Worm (Caenorhabditis elegans) whole organism, L4/young adult: ENCODE results near the gene F41E6.17.
A peak's percentile ranks its signal among the peaks of the same experiment; 100 is the strongest.

ENCODE experiments used
- W03F9.2 ChIP-seq: fragments of 150-350 bp; optimal IDR thresholded peaks from 2 replicates; lab custom pipeline; 2014; ENCODE audit warnings: missing biosample characterization, missing genetic modification characterization
- dao-5 ChIP-seq: sonication (generic microtip); optimal IDR thresholded peaks from 2 replicates; lab custom pipeline; 2016; ENCODE audit warnings: missing genotype, missing genetic modification characterization, moderate library complexity, missing compliant biosample characterization
- him-1 ChIP-seq: sonication (generic microtip); optimal IDR thresholded peaks from 2 replicates; lab custom pipeline; 2016; ENCODE audit warnings: missing genotype, missing genetic modification reagents, missing genetic modification characterization, missing compliant biosample characterization

The F41E6.17 gene

ce11 chrV:8635575-8635974 lies 11.7 kb downstream of the F41E6.17 start, which contains the start of gene oac-29:
Gene oac-29 (minus strand): TSS chrV:8635675.
- TF ChIP-seq dao-5: no peak
- no peak for TF ChIP-seq him-1 (tag; lab: Kevin White, UChicago)
- TF ChIP-seq W03F9.2: no peak

ce11 chrV:8636907-8637306 lies 13.0 kb downstream of the F41E6.17 start, which contains the start of gene grl-12:
Gene grl-12 (minus strand): TSS chrV:8637007.
- TF ChIP-seq him-1 (tag; lab: Kevin White, UChicago) (no peak), dao-5 (no peak), W03F9.2 (no peak)

- no peak for TF ChIP-seq dao-5
- TF ChIP-seq him-1 (tag; lab: Kevin White, UChicago): no peak
- no peak for TF ChIP-seq W03F9.2
Observed at ce11 chrV:8637666-8638271, 13.9 kb downstream of the F41E6.17 start, which contains the start of the genes F28A12.10 and acd-4. Gene F28A12.10 (minus strand): TSS chrV:8637766. Gene acd-4 (plus strand): TSS chrV:8638221.

ce11 chrV:8641266-8641665 lies 17.4 kb downstream of the F41E6.17 start, which contains the start of gene F28A12.3:
Gene F28A12.3 (minus strand): TSS chrV:8641366.
- TF ChIP-seq him-1 (tag; lab: Kevin White, UChicago) (no peak), W03F9.2 (no peak), dao-5 (no peak)

- no peak for TF ChIP-seq dao-5
- no peak for TF ChIP-seq W03F9.2
- TF ChIP-seq him-1 (tag; lab: Kevin White, UChicago): no peak
Observed at ce11 chrV:8643093-8643492, 19.2 kb downstream of the F41E6.17 start, which contains the start of gene asp-13. Gene asp-13 (minus strand): TSS chrV:8643193.

- TF ChIP-seq dao-5 (no peak), W03F9.2 (no peak)
Observed at ce11 chrV:8648251-8648650, 24.4 kb downstream of the F41E6.17 start.

DNA sequence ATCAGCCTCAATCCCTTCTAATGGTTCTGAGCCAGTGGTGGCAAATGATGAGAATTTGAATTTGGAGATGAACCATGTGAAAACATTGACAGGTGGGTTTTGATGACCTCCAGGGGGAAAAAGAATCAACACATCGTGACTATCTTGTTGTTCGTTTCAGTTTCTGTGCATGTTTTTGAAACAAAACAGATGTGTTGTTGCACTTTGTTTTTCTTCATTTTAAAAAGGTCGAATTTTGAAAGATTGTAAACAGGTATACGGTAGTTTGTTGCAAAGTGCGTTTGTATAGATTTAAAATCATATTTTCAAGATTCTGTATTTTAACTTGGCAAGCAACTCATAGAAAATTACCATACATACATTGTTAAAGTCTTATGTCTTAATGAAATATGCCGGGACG lies 26.5 kb downstream of the F41E6.17 start:
- TF ChIP-seq dao-5: no peak
- no peak for TF ChIP-seq W03F9.2
- TF ChIP-seq him-1 (tag; lab: Kevin White, UChicago): no peak

ce11 chrV:8651007-8651711 lies 27.3 kb downstream of the F41E6.17 start:
- TF ChIP-seq W03F9.2 (peak; percentile 36), him-1 (tag; lab: Kevin White, UChicago) (no peak)

- TF ChIP-seq him-1 (tag; lab: Kevin White, UChicago) (no peak), W03F9.2 (no peak), dao-5 (no peak)
Observed at ce11 chrV:8652177-8652576, 28.3 kb downstream of the F41E6.17 start.

ce11 chrV:8653080-8653821 lies 29.4 kb downstream of the F41E6.17 start:
- TF ChIP-seq him-1 (tag; lab: Kevin White, UChicago) (no peak), dao-5 (no peak), W03F9.2 (no peak)

ce11 chrV:8654460-8655419 lies 30.8 kb downstream of the F41E6.17 start:
- no peak for TF ChIP-seq him-1 (tag; lab: Kevin White, UChicago)

DNA sequence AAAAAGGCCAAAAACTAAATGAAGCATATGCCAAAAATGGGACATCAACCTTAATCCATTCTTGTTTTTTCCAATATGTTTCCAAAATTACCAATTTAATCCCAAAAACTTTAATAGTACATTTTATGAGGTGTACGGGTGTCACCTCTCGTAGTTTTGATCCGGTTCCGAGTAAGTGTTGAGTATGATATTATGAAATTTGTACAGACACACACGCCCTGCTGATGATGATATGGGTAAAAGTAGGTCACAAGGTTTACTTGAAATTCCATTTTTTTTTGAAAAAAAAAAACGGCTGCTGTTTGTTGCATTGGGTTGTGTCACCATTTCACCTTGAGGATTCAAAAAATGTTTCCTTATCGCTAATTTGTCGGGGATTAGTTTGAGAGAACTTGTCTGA lies 34.0 kb downstream of the F41E6.17 start:
- no peak for TF ChIP-seq dao-5
- no peak for TF ChIP-seq him-1 (tag; lab: Kevin White, UChicago)
- no peak for TF ChIP-seq W03F9.2

DNA sequence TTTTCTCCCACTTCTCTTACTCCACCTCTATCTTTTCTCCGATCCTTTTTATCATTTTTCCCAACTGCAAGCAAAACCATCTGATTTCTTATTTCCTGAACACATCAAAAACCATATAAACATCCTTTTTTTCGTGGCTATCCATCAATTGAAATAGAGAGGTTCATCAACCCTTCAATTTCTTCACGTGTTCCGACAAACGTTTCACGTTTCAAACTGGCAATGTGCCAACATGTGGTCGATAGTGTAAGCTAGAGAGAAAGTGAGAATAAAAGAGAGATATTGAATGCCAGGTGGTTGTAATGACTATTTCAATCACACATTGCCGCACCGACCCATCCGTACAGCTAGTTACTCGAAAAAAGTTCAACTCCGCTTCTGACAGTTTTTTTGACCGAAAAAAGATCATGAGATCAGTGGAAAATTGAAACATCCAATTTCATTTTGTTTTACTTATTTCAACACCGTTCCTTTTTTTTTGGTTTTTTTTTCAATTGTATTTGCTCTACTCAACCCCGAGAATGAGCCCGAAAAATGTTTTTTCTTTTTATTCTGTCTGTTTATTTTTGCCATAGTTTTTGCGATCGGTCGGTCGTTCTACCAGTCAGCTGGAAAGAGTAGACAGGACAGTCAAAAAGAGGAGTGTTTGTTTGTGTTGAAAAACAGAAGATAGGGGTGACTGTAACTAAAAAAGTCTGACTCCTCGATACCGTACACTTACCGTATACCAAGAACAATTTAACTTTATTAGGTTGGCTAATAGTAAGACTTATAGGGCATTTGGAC lies 34.9 kb downstream of the F41E6.17 start:
- TF ChIP-seq dao-5 (no peak), him-1 (tag; lab: Kevin White, UChicago) (no peak), W03F9.2 (no peak)
